Worm (Caenorhabditis elegans) whole organism, late embryonic: Measurements from ENCODE around the gene madf-9.
A peak's percentile ranks its signal among the peaks of the same experiment; 100 is the strongest.

ENCODE experiments used
- C08G9.2 ChIP-seq: sonication (generic microtip); optimal IDR thresholded peaks from 2 replicates; lab custom pipeline; 2016; ENCODE audit warnings: mild to moderate bottlenecking, missing genetic modification characterization, moderate library complexity, missing compliant biosample characterization
- C38D4.7 ChIP-seq: fragments of 200-800 bp; sonication (Bioruptor generic); optimal IDR thresholded peaks from 2 replicates; lab custom pipeline; 2018; ENCODE audit warnings: mild to moderate bottlenecking, missing genetic modification characterization, moderate library complexity, missing compliant biosample characterization
- F13H6.1 ChIP-seq: sonication (generic microtip); optimal IDR thresholded peaks from 2 replicates; lab custom pipeline; 2016; ENCODE audit warnings: missing genetic modification characterization, missing compliant biosample characterization
- K09A11.1 ChIP-seq: sonication (generic microtip); optimal IDR thresholded peaks from 2 replicates; lab custom pipeline; 2017; ENCODE audit warnings: antibody characterized with exemption, mild to moderate bottlenecking, missing genetic modification characterization, missing compliant biosample characterization; ENCODE audit not compliant: insufficient read depth
- T23F11.4 ChIP-seq: fragments of 200-800 bp; sonication (Bioruptor generic); optimal IDR thresholded peaks from 2 replicates; lab custom pipeline; 2018; ENCODE audit warnings: mild to moderate bottlenecking, missing genetic modification characterization, missing compliant biosample characterization
- Y22D7AL.16 ChIP-seq: sonication (generic microtip); optimal IDR thresholded peaks from 2 replicates; lab custom pipeline; 2016; ENCODE audit warnings: missing genetic modification characterization, missing compliant biosample characterization
- ceh-18 ChIP-seq: sonication (generic microtip); optimal IDR thresholded peaks from 2 replicates; lab custom pipeline; 2016; ENCODE audit warnings: missing genetic modification characterization, missing compliant biosample characterization
- ceh-22 ChIP-seq: sonication (generic microtip); optimal IDR thresholded peaks from 2 replicates; lab custom pipeline; 2017; ENCODE audit warnings: missing biosample characterization, missing genetic modification characterization
- ceh-30 ChIP-seq: fragments of 150-350 bp; optimal IDR thresholded peaks from 2 replicates; lab custom pipeline; 2014; ENCODE audit warnings: missing biosample characterization, missing genetic modification characterization
- ceh-45 ChIP-seq: fragments of 200-800 bp; sonication (Bioruptor generic); IDR thresholded peaks from 2 replicates; pipeline ENCODE4 v1.3.6; 2022; ENCODE audit warnings: missing genetic modification reagents, missing genetic modification characterization, missing compliant biosample characterization
- che-1 ChIP-seq: sonication (generic microtip); optimal IDR thresholded peaks from 2 replicates; lab custom pipeline; 2016; ENCODE audit warnings: mild to moderate bottlenecking, missing genetic modification characterization, missing compliant biosample characterization
- dve-1 ChIP-seq: sonication (generic microtip); optimal IDR thresholded peaks from 2 replicates; lab custom pipeline; 2017; ENCODE audit warnings: antibody characterized with exemption, mild to moderate bottlenecking, missing genetic modification characterization, missing compliant biosample characterization
- elt-2 ChIP-seq: sonication (generic microtip); optimal IDR thresholded peaks from 2 replicates; lab custom pipeline; 2016; ENCODE audit warnings: missing genetic modification reagents, missing genetic modification characterization, missing compliant biosample characterization
- elt-4 ChIP-seq: sonication (generic microtip); optimal IDR thresholded peaks from 2 replicates; lab custom pipeline; 2016; ENCODE audit warnings: missing genetic modification characterization, missing compliant biosample characterization
- eyg-1 ChIP-seq: sonication (generic microtip); optimal IDR thresholded peaks from 2 replicates; lab custom pipeline; 2016; ENCODE audit warnings: missing genotype, missing genetic modification characterization, missing compliant biosample characterization
- fax-1 ChIP-seq: sonication (generic microtip); optimal IDR thresholded peaks from 2 replicates; lab custom pipeline; 2016; ENCODE audit warnings: missing genotype, missing genetic modification characterization, missing compliant biosample characterization
- fkh-6 ChIP-seq: sonication (generic microtip); optimal IDR thresholded peaks from 2 replicates; lab custom pipeline; 2016; ENCODE audit warnings: missing genetic modification characterization, missing compliant biosample characterization
- gmeb-2 ChIP-seq: sonication (generic microtip); optimal IDR thresholded peaks from 2 replicates; lab custom pipeline; 2016; ENCODE audit warnings: missing genetic modification characterization, inconsistent platforms, missing compliant biosample characterization
- hlh-30 ChIP-seq: sonication (generic microtip); optimal IDR thresholded peaks from 2 replicates; lab custom pipeline; 2017; ENCODE audit warnings: antibody characterized with exemption, missing genetic modification characterization, missing compliant biosample characterization; ENCODE audit not compliant: insufficient read depth
- hlh-6 ChIP-seq: sonication (generic microtip); optimal IDR thresholded peaks from 2 replicates; lab custom pipeline; 2016; ENCODE audit warnings: missing genotype, missing genetic modification characterization, missing compliant biosample characterization
- lim-6 ChIP-seq: sonication (generic microtip); optimal IDR thresholded peaks from 2 replicates; lab custom pipeline; 2016; ENCODE audit warnings: missing genetic modification characterization, missing compliant biosample characterization
- lin-11 ChIP-seq: fragments of 200-800 bp; sonication (Bioruptor generic); optimal IDR thresholded peaks from 2 replicates; lab custom pipeline; 2018; ENCODE audit warnings: mild to moderate bottlenecking, missing genetic modification characterization, missing compliant biosample characterization
- nhr-232 ChIP-seq: sonication (generic microtip); optimal IDR thresholded peaks from 2 replicates; lab custom pipeline; 2016; ENCODE audit warnings: missing genetic modification characterization, missing compliant biosample characterization
- npax-4 ChIP-seq: sonication (generic microtip); optimal IDR thresholded peaks from 2 replicates; lab custom pipeline; 2016; ENCODE audit warnings: missing genetic modification characterization, missing compliant biosample characterization
- pag-3 ChIP-seq: sonication (generic microtip); optimal IDR thresholded peaks from 2 replicates; lab custom pipeline; 2016; ENCODE audit warnings: missing compliant biosample characterization, missing genetic modification characterization, borderline replicate concordance
- pat-9 ChIP-seq: fragments of 200-800 bp; sonication (Bioruptor generic); optimal IDR thresholded peaks from 2 replicates; lab custom pipeline; 2018; ENCODE audit warnings: mild to moderate bottlenecking, missing genetic modification characterization, moderate library complexity, missing compliant biosample characterization
- pqm-1 ChIP-seq: sonication (generic microtip); optimal IDR thresholded peaks from 2 replicates; lab custom pipeline; 2016; ENCODE audit warnings: missing genetic modification characterization, missing compliant biosample characterization
- pros-1 ChIP-seq: fragments of 150-350 bp; optimal IDR thresholded peaks from 2 replicates; lab custom pipeline; 2014; ENCODE audit warnings: missing biosample characterization, missing genetic modification reagents, missing genetic modification characterization
- ref-2 ChIP-seq: sonication (generic microtip); optimal IDR thresholded peaks from 2 replicates; lab custom pipeline; 2016; ENCODE audit warnings: missing genetic modification characterization, missing compliant biosample characterization
- rnt-1 ChIP-seq: sonication (generic microtip); optimal IDR thresholded peaks from 2 replicates; lab custom pipeline; 2016; ENCODE audit warnings: missing genetic modification characterization, missing compliant biosample characterization
- sox-2 ChIP-seq: fragments of 200-800 bp; sonication (Bioruptor generic); IDR thresholded peaks from 2 replicates; pipeline ENCODE4 v1.3.6; 2022; ENCODE audit warnings: missing genetic modification reagents, missing genetic modification characterization, missing compliant biosample characterization
- sox-4 ChIP-seq: sonication (generic microtip); optimal IDR thresholded peaks from 2 replicates; lab custom pipeline; 2017; ENCODE audit warnings: mild to moderate bottlenecking, missing genetic modification characterization, inconsistent platforms, missing compliant biosample characterization
- syd-9 ChIP-seq: sonication (generic microtip); optimal IDR thresholded peaks from 2 replicates; lab custom pipeline; 2016; ENCODE audit warnings: mild to moderate bottlenecking, missing genetic modification characterization, moderate library complexity, missing compliant biosample characterization
- tbx-2 ChIP-seq: sonication (generic microtip); optimal IDR thresholded peaks from 2 replicates; lab custom pipeline; 2016; ENCODE audit warnings: missing genetic modification characterization, missing compliant biosample characterization
- ttx-3 ChIP-seq: sonication (generic microtip); optimal IDR thresholded peaks from 2 replicates; lab custom pipeline; 2016; ENCODE audit warnings: missing genetic modification reagents, missing genetic modification characterization, missing compliant biosample characterization
- unc-3 ChIP-seq, 2 experiments: fragments of 200-800 bp in 1 of 2; sonication (Bioruptor generic) in 1 of 2; sonication (generic microtip) in 1 of 2; conservative IDR thresholded peaks in 1 of 2; optimal IDR thresholded peaks in 1 of 2; 2 replicates each; pipeline versions ENCODE4 v1.3.6 to Lab custom; 2016 to 2022; ENCODE audit warnings: missing compliant biosample characterization in 2 of 2, missing genetic modification characterization in 2 of 2, missing genetic modification reagents in 1 of 2
- unc-42 ChIP-seq: sonication (generic microtip); optimal IDR thresholded peaks from 2 replicates; lab custom pipeline; 2016; ENCODE audit warnings: missing genotype, missing genetic modification characterization, missing compliant biosample characterization
- unc-55 ChIP-seq: sonication (generic microtip); optimal IDR thresholded peaks from 2 replicates; lab custom pipeline; 2017; ENCODE audit warnings: missing biosample characterization, missing genetic modification reagents, missing genetic modification characterization
- unc-86 ChIP-seq: sonication (generic microtip); optimal IDR thresholded peaks from 2 replicates; lab custom pipeline; 2016; ENCODE audit warnings: missing genetic modification characterization, missing compliant biosample characterization

madf-9 gene

DNA sequence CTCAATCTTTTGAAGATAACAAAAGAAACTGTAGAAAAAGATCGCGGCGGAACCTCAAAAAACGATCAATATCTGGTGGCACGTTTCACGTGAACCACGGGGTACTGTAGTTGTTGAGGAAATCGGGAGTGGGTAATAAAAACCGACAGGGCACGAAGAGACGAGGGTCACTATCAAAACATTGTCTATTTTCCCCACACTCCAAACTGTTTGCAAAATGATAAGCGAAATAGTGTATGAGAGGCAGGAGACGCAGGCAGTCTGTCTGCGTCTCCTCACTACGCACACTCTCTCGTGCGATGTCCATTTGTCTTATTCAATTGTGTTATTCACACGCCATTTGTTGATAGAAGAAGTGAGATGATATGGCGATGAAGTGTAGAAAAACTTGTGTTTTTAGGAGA, 16.5 kb downstream of the madf-9 start:
- TF ChIP-seq unc-55 (GFP tag; lab: Kevin White, UChicago) (peak; percentile 73), pag-3 (tag; lab: Kevin White, UChicago) (no peak), F13H6.1 (tag; lab: Kevin White, UChicago) (no peak), elt-2 (tag; lab: Kevin White, UChicago) (peak; percentile 46), fkh-6 (tag; lab: Kevin White, UChicago) (no peak), sox-4 (tag; lab: Kevin White, UChicago) (no peak), fax-1 (tag; lab: Kevin White, UChicago) (no peak), lim-6 (tag; lab: Kevin White, UChicago) (no peak), dve-1 (no peak), unc-42 (tag; lab: Kevin White, UChicago) (no peak)

DNA sequence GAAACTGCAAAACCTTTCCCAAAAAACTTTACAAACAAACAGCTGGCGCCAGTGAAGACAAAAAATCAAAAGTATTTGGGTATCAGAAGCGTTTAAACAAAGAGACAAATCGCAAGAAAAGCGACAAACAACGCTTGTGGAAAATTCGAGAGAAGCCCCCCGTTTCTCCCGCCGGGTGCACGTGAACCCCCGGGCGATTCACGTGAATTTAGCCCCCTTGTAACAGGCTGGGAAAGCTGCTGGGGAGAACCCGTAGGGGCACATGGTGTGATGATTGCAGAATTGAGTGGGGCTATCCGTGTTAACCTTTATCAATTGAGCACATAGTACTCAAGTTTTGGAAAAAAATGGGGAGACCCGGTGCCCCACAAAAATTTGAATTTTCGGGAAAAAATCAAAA, 17.3 kb downstream of the madf-9 start:
- peak; percentile 12 for TF ChIP-seq pat-9 (tag; lab: Kevin White, UChicago)
- TF ChIP-seq che-1 (tag; lab: Kevin White, UChicago), result no peak
- no peak for TF ChIP-seq ceh-22 (tag; lab: Kevin White, UChicago)
- TF ChIP-seq unc-86 (tag; lab: Kevin White, UChicago), result no peak
- TF ChIP-seq ceh-45, result no peak
- TF ChIP-seq ceh-18 (tag; lab: Kevin White, UChicago), result peak; percentile 91
- peak; percentile 78 for TF ChIP-seq rnt-1 (tag; lab: Kevin White, UChicago)
- no peak for TF ChIP-seq T23F11.4 (GFP tag; lab: Kevin White, UChicago)
- peak; percentile 30 for TF ChIP-seq hlh-30 (tag; lab: Kevin White, UChicago)
- peak; percentile 35 for TF ChIP-seq ref-2 (tag; lab: Kevin White, UChicago)
- peak; percentile 35 for TF ChIP-seq unc-55 (GFP tag; lab: Kevin White, UChicago)
- peak; percentile 59 for TF ChIP-seq tbx-2 (tag; lab: Kevin White, UChicago)

- TF ChIP-seq pqm-1 (tag; lab: Kevin White, UChicago) (no peak), unc-55 (GFP tag; lab: Kevin White, UChicago) (peak; percentile 57)
These were observed 17.9 kb downstream of the madf-9 start for ce11 chrIV:3654823-3655222.

DNA sequence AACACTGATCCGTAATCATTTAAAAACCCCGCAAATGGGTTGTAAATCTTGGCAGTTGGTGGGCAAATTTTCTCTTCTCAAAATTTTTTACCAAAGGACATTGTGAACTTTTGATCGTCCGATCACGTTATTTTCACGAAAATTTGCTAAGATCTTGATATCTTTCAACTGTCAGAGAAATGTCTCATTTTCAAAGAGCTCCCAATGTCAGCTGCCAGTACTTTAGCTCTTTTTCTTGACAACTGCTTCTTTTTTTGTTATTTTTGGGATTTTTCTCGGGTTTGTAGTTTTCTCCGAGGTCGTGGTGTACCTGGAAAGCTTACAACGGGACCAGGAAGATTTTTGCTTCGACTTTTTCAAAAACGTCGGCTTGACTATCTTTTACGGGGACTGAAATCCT, 19.0 kb downstream of the madf-9 start:
- no peak for TF ChIP-seq Y22D7AL.16 (tag; lab: Kevin White, UChicago)
- no peak for TF ChIP-seq npax-4 (tag; lab: Kevin White, UChicago)
- no peak for TF ChIP-seq unc-3 (GFP tag; conservative IDR thresholded peaks at IDR 0.05; lab: Robert Waterston, UW)
- TF ChIP-seq unc-3 (tag; optimal IDR thresholded peaks at IDR 0.05; lab: Kevin White, UChicago), result no peak
- no peak for TF ChIP-seq lin-11 (tag; lab: Kevin White, UChicago)
- TF ChIP-seq sox-2, result no peak
- no peak for TF ChIP-seq elt-2 (tag; lab: Kevin White, UChicago)
- TF ChIP-seq ceh-22 (tag; lab: Kevin White, UChicago), result no peak
- no peak for TF ChIP-seq elt-4 (tag; lab: Kevin White, UChicago)
- no peak for TF ChIP-seq T23F11.4 (GFP tag; lab: Kevin White, UChicago)
- TF ChIP-seq C08G9.2 (tag; lab: Kevin White, UChicago), result no peak

- no peak for TF ChIP-seq ttx-3 (tag; lab: Kevin White, UChicago)
- TF ChIP-seq dve-1, result no peak
- no peak for TF ChIP-seq hlh-30 (tag; lab: Kevin White, UChicago)
- no peak for TF ChIP-seq elt-2 (tag; lab: Kevin White, UChicago)
- no peak for TF ChIP-seq gmeb-2 (tag; lab: Kevin White, UChicago)
- no peak for TF ChIP-seq ceh-22 (tag; lab: Kevin White, UChicago)
- no peak for TF ChIP-seq hlh-6
- TF ChIP-seq K09A11.1 (tag; lab: Kevin White, UChicago), result no peak
- TF ChIP-seq ref-2 (tag; lab: Kevin White, UChicago), result no peak
- TF ChIP-seq unc-55 (GFP tag; lab: Kevin White, UChicago), result no peak
- no peak for TF ChIP-seq pros-1 (tag; lab: Kevin White, UChicago)
- TF ChIP-seq C38D4.7 (GFP tag; lab: Kevin White, UChicago), result no peak
- no peak for TF ChIP-seq lim-6 (tag; lab: Kevin White, UChicago)
- TF ChIP-seq ceh-30 (tag; lab: Kevin White, UChicago), result no peak
- no peak for TF ChIP-seq elt-4 (tag; lab: Kevin White, UChicago)
- TF ChIP-seq eyg-1 (tag; lab: Kevin White, UChicago), result no peak
- no peak for TF ChIP-seq tbx-2 (tag; lab: Kevin White, UChicago)
- no peak for TF ChIP-seq C08G9.2 (tag; lab: Kevin White, UChicago)
- no peak for TF ChIP-seq syd-9 (tag; lab: Kevin White, UChicago)
- TF ChIP-seq nhr-232 (tag; lab: Kevin White, UChicago), result no peak
These were observed 23.1 kb downstream of the madf-9 start for ce11 chrIV:3659951-3660350.
